Fruit fly (Drosophila melanogaster) whole organism: ENCODE results near the gene CG33946.

Experiments used
- CG8478 ChIP-seq: fragments of >200 bp; optimal IDR thresholded peaks from 2 replicates; lab custom pipeline; 2018; ENCODE audit warnings: inconsistent platforms
- Dll ChIP-seq: fragments of >200 bp; optimal IDR thresholded peaks from 2 replicates; lab custom pipeline; 2017
- EcR ChIP-seq, 2 experiments: fragments of >200 bp; optimal IDR thresholded peaks; 2 replicates each; lab custom pipeline; 2017; ENCODE audit warnings: missing biosample characterization in 2 of 2, missing genetic modification characterization in 2 of 2, missing genetic modification reagents in 2 of 2
- pan ChIP-seq: fragments of >200 bp; optimal IDR thresholded peaks from 2 replicates; lab custom pipeline; 2017
- psq ChIP-seq: fragments of >200 bp; optimal IDR thresholded peaks from 2 replicates; lab custom pipeline; 2017
- usp ChIP-seq: fragments of >200 bp; optimal IDR thresholded peaks from 2 replicates; lab custom pipeline; 2017; ENCODE audit warnings: missing biosample characterization, missing genetic modification characterization, mixed read lengths

DNA sequence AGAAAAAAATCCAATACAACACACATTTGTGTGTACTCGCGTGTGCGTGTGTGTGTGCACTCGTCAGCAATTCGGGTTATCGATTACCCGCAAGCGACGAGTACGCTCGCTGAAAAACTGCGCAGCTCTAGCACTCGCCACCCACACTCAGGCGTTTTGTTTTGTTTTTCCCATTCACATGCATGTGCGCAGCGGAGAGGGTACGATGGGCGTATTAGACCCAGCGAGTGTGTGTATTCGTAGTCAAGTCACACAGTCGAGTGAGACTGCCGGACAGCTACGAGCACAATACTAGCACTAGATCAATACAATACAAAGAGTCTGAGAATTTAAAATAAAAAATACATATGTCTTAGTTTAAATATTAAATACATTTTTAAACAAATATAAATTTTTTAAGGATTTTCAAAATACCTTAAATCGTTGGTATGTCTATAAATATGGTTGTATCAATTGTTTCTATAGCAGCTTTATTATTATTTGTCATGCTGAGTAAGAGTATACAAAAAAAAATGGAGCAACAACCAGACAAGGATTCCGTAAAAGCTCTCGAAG, 35.4 kb upstream of the CG33946 start, which contains the start of the genes D19B and CG43293:
- TF ChIP-seq psq: no peak
- TF ChIP-seq usp (GFP tag; lab: Kevin White, UChicago): no peak
- no peak for TF ChIP-seq Dll (lab: Kevin White, UChicago)
- TF ChIP-seq EcR (GFP tag; optimal IDR thresholded peaks at IDR 0.05; lab: Kevin White, UChicago): no peak
- TF ChIP-seq pan (lab: Kevin White, UChicago): peak; percentile 80
- no peak for TF ChIP-seq CG8478 (lab: Kevin White, UChicago)
